Worm (Caenorhabditis elegans): Measurements from ENCODE around the gene F47G3.3.

The F47G3.3 gene

DNA sequence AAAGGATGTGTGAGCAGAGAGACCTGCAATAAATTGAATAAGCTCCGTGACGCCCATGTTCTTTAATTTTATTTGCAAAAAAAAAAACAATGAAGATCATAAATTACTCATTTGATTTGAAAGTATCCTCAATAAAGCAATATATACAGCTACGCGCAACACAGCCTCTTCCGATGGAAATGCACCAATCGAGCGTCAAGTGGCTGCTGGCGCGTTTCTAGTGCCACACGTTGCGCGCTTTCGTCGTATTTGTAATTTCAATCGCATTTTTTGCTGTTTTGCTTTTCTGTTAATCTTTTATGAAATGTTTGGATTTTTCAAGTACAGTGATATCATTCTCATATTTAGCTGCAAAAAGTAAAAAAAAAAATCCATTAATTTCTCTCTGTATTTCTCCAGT, 6.4 kb downstream of the F47G3.3 start (continued):
- TF ChIP-seq unc-98 (GFP tag; IDR thresholded peaks at IDR 0.05) = no peak
- peak; percentile 34 for TF ChIP-seq isw-1 (GFP tag; IDR thresholded peaks at IDR 0.05)
- no peak for TF ChIP-seq fkh-10 (GFP tag; optimal IDR thresholded peaks at IDR 0.05)
- TF ChIP-seq lin-13 (GFP tag; optimal IDR thresholded peaks at IDR 0.05) = no peak
- no peak for TF ChIP-seq hlh-17 (GFP tag; optimal IDR thresholded peaks at IDR 0.05; ENCODE audit: borderline replicate concordance)
- TF ChIP-seq egl-13 (tag; optimal IDR thresholded peaks at IDR 0.05) = no peak
- TF ChIP-seq hpl-2 (GFP tag; optimal IDR thresholded peaks at IDR 0.05) = no peak
- TF ChIP-seq lin-39 (tag; optimal IDR thresholded peaks at IDR 0.05) = peak; percentile 17
- TF ChIP-seq ets-5 (GFP tag; IDR thresholded peaks at IDR 0.05) = no peak
- no peak for TF ChIP-seq aly-2 (tag; optimal IDR thresholded peaks at IDR 0.05)
- peak; percentile 43 for TF ChIP-seq unc-86 (tag; optimal IDR thresholded peaks at IDR 0.05)
- no peak for TF ChIP-seq mab-9 (GFP tag; IDR thresholded peaks at IDR 0.05)
- TF ChIP-seq elt-3 (tag; optimal IDR thresholded peaks at IDR 0.05) = no peak
- no peak for TF ChIP-seq lin-15B (tag; optimal IDR thresholded peaks at IDR 0.05)
- TF ChIP-seq zip-4 (GFP tag; optimal IDR thresholded peaks at IDR 0.05) = peak; percentile 0
- no peak for TF ChIP-seq ceh-90 (tag; optimal IDR thresholded peaks at IDR 0.05)
- TF ChIP-seq efl-1 (optimal IDR thresholded peaks at IDR 0.05) = peak; percentile 6 to 41
- TF ChIP-seq efl-1 (GFP tag; optimal IDR thresholded peaks at IDR 0.05 in 1 of 2) = peak; percentile 54 to 86
- no peak for TF ChIP-seq pqm-1 (tag; optimal IDR thresholded peaks at IDR 0.05)
- no peak for TF ChIP-seq nhr-11 (tag; optimal IDR thresholded peaks at IDR 0.05)
- TF ChIP-seq nhr-19 (GFP tag; conservative IDR thresholded peaks at IDR 0.05) = peak; percentile 49
- TF ChIP-seq alr-1 (tag; optimal IDR thresholded peaks at IDR 0.05; ENCODE audit: borderline replicate concordance) = no peak
- TF ChIP-seq lin-14 (GFP tag; optimal IDR thresholded peaks at IDR 0.05) = peak; percentile 71
- peak; percentile 14 for TF ChIP-seq irx-1 (tag; optimal IDR thresholded peaks at IDR 0.05)
- TF ChIP-seq ztf-4 (tag; optimal IDR thresholded peaks at IDR 0.05) = no peak
- TF ChIP-seq lin-35 (GFP tag; optimal IDR thresholded peaks at IDR 0.05) = peak; percentile 59 to 77
- peak; percentile 75 for TF ChIP-seq nhr-47 (tag; optimal IDR thresholded peaks at IDR 0.05)
- peak; percentile 1 for TF ChIP-seq F16B12.6 (tag; optimal IDR thresholded peaks at IDR 0.05)
- TF ChIP-seq sup-37 (GFP tag; optimal IDR thresholded peaks at IDR 0.05) = no peak
- peak; percentile 75 for TF ChIP-seq swsn-7 (tag; optimal IDR thresholded peaks at IDR 0.05)
- TF ChIP-seq unc-62 (GFP tag; optimal IDR thresholded peaks at IDR 0.05) = no peak

DNA sequence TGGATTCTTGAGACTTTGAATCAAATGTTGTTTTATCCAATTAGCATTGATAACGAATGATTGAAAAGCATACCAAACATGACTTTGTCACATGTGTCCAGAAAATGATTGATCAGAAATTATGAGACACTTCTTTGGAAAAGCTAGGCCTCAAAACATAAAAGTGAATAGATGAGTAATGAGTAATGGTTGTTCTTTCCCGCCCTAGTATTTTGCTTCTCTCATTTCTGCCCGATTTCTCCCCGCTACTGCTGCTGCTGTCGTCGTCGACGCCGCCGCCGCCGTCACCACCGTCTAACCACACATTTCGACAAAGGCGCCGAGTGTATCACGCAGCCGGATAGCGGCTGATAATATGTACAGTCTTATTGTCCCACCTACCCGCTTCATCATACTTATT, 9.7 kb downstream of the F47G3.3 start, which contains the start of gene F47G3.1:
Gene F47G3.1 (plus strand): TSS at position 301 of the 400 bp plus-strand sequence.
- no peak for TF ChIP-seq nhr-20 (tag; optimal IDR thresholded peaks at IDR 0.05)
- TF ChIP-seq lin-14 (GFP tag; optimal IDR thresholded peaks at IDR 0.05) = no peak
- TF ChIP-seq ceh-88 (GFP tag; IDR thresholded peaks at IDR 0.05) = no peak
- TF ChIP-seq blmp-1 (tag; optimal IDR thresholded peaks at IDR 0.05) = peak; percentile 39
- TF ChIP-seq elt-3 (tag; optimal IDR thresholded peaks at IDR 0.05) = peak in 1 of 6 experiments; percentile 9
- peak; percentile 61 for TF ChIP-seq nhr-85 (tag)
- no peak for TF ChIP-seq pqm-1 (tag; optimal IDR thresholded peaks at IDR 0.05)

- TF ChIP-seq nhr-85 (tag) = peak; percentile 83
- no peak for TF ChIP-seq nhr-84 (tag; optimal IDR thresholded peaks at IDR 0.05)
- TF ChIP-seq nhr-71 (tag; optimal IDR thresholded peaks at IDR 0.05) = peak; percentile 5
- peak in 1 of 6 experiments; percentile 54 for TF ChIP-seq elt-3 (tag; optimal IDR thresholded peaks at IDR 0.05)
- TF ChIP-seq blmp-1 (tag; optimal IDR thresholded peaks at IDR 0.05) = peak; percentile 79
Measured at ce11 chrX:2386922-2387566, 11.3 kb downstream of the F47G3.3 start.

DNA sequence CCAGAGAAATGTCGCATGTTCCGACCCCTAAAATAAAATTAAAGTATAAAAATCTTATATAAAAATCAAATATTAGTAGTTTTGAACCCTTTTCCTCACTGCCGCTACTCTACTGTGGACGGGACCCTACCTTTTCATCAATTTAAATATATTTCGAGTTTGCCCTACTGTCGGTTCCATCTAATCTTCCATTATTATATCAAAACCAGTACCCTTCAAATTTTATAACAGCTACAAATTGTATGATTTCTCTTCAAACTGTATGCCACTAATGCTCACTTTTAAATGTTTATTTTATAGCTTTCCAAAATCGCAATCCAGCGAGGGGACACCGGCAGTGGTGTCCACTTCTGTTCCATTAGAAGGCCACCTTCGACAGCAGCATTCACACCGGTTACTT, 19.2 kb downstream of the F47G3.3 start, which contains the start of gene C43H6.6:
Gene C43H6.6 (plus strand): TSS at position 301 of the 400 bp plus-strand sequence.
- TF ChIP-seq nhr-19 (GFP tag; conservative IDR thresholded peaks at IDR 0.05) (no peak), unc-130 (tag; optimal IDR thresholded peaks at IDR 0.05) (no peak), nhr-11 (tag; optimal IDR thresholded peaks at IDR 0.05) (no peak), C04F5.9 (tag; optimal IDR thresholded peaks at IDR 0.05) (no peak), nhr-76 (tag; optimal IDR thresholded peaks at IDR 0.05) (no peak), nhr-28 (tag; optimal IDR thresholded peaks at IDR 0.05) (no peak), nhr-12 (tag; optimal IDR thresholded peaks at IDR 0.05) (no peak), hlh-17 (GFP tag; optimal IDR thresholded peaks at IDR 0.05; ENCODE audit: borderline replicate concordance) (no peak), fkh-10 (GFP tag; optimal IDR thresholded peaks at IDR 0.05) (no peak), mef-2 (tag; optimal IDR thresholded peaks at IDR 0.05) (no peak), elt-3 (tag; optimal IDR thresholded peaks at IDR 0.05) (no peak), aly-2 (tag; optimal IDR thresholded peaks at IDR 0.05) (no peak), unc-86 (tag; optimal IDR thresholded peaks at IDR 0.05) (no peak), nhr-47 (tag; optimal IDR thresholded peaks at IDR 0.05) (no peak), nhr-71 (tag; optimal IDR thresholded peaks at IDR 0.05) (no peak), sptf-1 (tag; optimal IDR thresholded peaks at IDR 0.05) (no peak), mdl-1 (tag; optimal IDR thresholded peaks at IDR 0.05) (no peak), fos-1 (tag; optimal IDR thresholded peaks at IDR 0.05) (no peak), xbp-1 (tag; optimal IDR thresholded peaks at IDR 0.05) (no peak)

Data from whole organism, L1 larva.